Worm (Caenorhabditis elegans) whole organism, L4/young adult: ENCODE data around the gene exc-7.

ENCODE experiments used
- W03F9.2 ChIP-seq: fragments of 150-350 bp; optimal IDR thresholded peaks from 2 replicates; lab custom pipeline; 2014; ENCODE audit warnings: missing biosample characterization, missing genetic modification characterization
- dao-5 ChIP-seq: sonication (generic microtip); optimal IDR thresholded peaks from 2 replicates; lab custom pipeline; 2016; ENCODE audit warnings: missing genotype, missing genetic modification characterization, moderate library complexity, missing compliant biosample characterization
- him-1 ChIP-seq: sonication (generic microtip); optimal IDR thresholded peaks from 2 replicates; lab custom pipeline; 2016; ENCODE audit warnings: missing genotype, missing genetic modification reagents, missing genetic modification characterization, missing compliant biosample characterization

exc-7 gene

ce11 chrII:9575670-9576069, at the start of gene exc-7:
exc-7 (plus strand) TSS chrII:9575970.
- TF ChIP-seq him-1 (no peak), dao-5 (tag; lab: Kevin White, UChicago) (no peak), W03F9.2 (no peak)

- TF ChIP-seq him-1 (no peak), W03F9.2 (no peak), dao-5 (tag; lab: Kevin White, UChicago) (no peak)
Measured at ce11 chrII:9528480-9528879, 47.3 kb upstream of the exc-7 start, which contains the start of gene sra-2. sra-2 (plus strand) TSS chrII:9528780.

ce11 chrII:9532011-9532410, 43.8 kb upstream of the exc-7 start, which contains the start of gene sra-9:
sra-9 (plus strand) TSS chrII:9532311.
- TF ChIP-seq W03F9.2 (no peak), dao-5 (tag; lab: Kevin White, UChicago) (no peak), him-1 (no peak)

ce11 chrII:9537429-9537828, 38.3 kb upstream of the exc-7 start, which contains the start of gene sra-8:
sra-8 (plus strand) TSS chrII:9537729.
- TF ChIP-seq W03F9.2 (no peak), dao-5 (tag; lab: Kevin White, UChicago) (no peak), him-1 (no peak)

- no peak for TF ChIP-seq him-1
- TF ChIP-seq dao-5 (tag; lab: Kevin White, UChicago) = no peak
- no peak for TF ChIP-seq W03F9.2
Measured at ce11 chrII:9540723-9541122, 35.0 kb upstream of the exc-7 start, which contains the start of gene sra-3. sra-3 (minus strand) TSS chrII:9540823.

- TF ChIP-seq him-1 (no peak), dao-5 (tag; lab: Kevin White, UChicago) (no peak), W03F9.2 (no peak)
Measured at ce11 chrII:9542785-9543184, 33.0 kb upstream of the exc-7 start, which contains the start of gene sra-4. sra-4 (minus strand) TSS chrII:9542885.

- TF ChIP-seq W03F9.2 = no peak
- no peak for TF ChIP-seq dao-5 (tag; lab: Kevin White, UChicago)
- TF ChIP-seq him-1 = no peak
Measured at ce11 chrII:9544386-9544785, 31.4 kb upstream of the exc-7 start, which contains the start of gene sra-7. sra-7 (plus strand) TSS chrII:9544686.

ce11 chrII:9550718-9551117, 25.1 kb upstream of the exc-7 start, which contains the start of gene sra-6:
sra-6 (minus strand) TSS chrII:9550818.
- TF ChIP-seq W03F9.2 = no peak

ce11 chrII:9551536-9551935, 24.2 kb upstream of the exc-7 start, which contains the start of gene F35H8.12:
F35H8.12 (plus strand) TSS chrII:9551836.
- TF ChIP-seq him-1 (no peak), dao-5 (tag; lab: Kevin White, UChicago) (no peak), W03F9.2 (no peak)

ce11 chrII:9553179-9553578, 22.6 kb upstream of the exc-7 start, which contains the start of gene F35H8.1:
F35H8.1 (minus strand) TSS chrII:9553279.
- no peak for TF ChIP-seq him-1
- TF ChIP-seq dao-5 (tag; lab: Kevin White, UChicago) = no peak
- TF ChIP-seq W03F9.2 = no peak

- TF ChIP-seq dao-5 (tag; lab: Kevin White, UChicago) (no peak), W03F9.2 (no peak), him-1 (no peak)
Measured at ce11 chrII:9554925-9555553, 20.7 kb upstream of the exc-7 start, which contains the start of gene F35H8.2. F35H8.2 (plus strand) TSS chrII:9555503.

- no peak for TF ChIP-seq W03F9.2
- no peak for TF ChIP-seq him-1
- TF ChIP-seq dao-5 (tag; lab: Kevin White, UChicago) = no peak
Measured at ce11 chrII:9556582-9556981, 19.2 kb upstream of the exc-7 start.

- no peak for TF ChIP-seq dao-5 (tag; lab: Kevin White, UChicago)
- no peak for TF ChIP-seq him-1
- TF ChIP-seq W03F9.2 = no peak
Measured at ce11 chrII:9557437-9558150, 18.2 kb upstream of the exc-7 start, which contains the start of gene zfp-2. zfp-2 (plus strand) TSS chrII:9557650.

ce11 chrII:9558906-9559305, 16.9 kb upstream of the exc-7 start:
- TF ChIP-seq W03F9.2 (no peak), him-1 (no peak), dao-5 (tag; lab: Kevin White, UChicago) (no peak)

ce11 chrII:9559929-9560328, 15.8 kb upstream of the exc-7 start, which contains the start of gene F35H8.4:
F35H8.4 (minus strand) TSS chrII:9560029.
- TF ChIP-seq dao-5 (tag; lab: Kevin White, UChicago) = no peak
- no peak for TF ChIP-seq W03F9.2
- no peak for TF ChIP-seq him-1
